Fruit fly (Drosophila melanogaster) whole organism: ENCODE measurements around the gene CycD.

ENCODE experiments used
- CG8478 ChIP-seq: fragments of >200 bp; optimal IDR thresholded peaks from 2 replicates; lab custom pipeline; 2018; ENCODE audit warnings: inconsistent platforms
- Dll ChIP-seq: fragments of >200 bp; optimal IDR thresholded peaks from 2 replicates; lab custom pipeline; 2017
- EcR ChIP-seq, 2 experiments: fragments of >200 bp; optimal IDR thresholded peaks; 2 replicates each; lab custom pipeline; 2017; ENCODE audit warnings: missing biosample characterization in 2 of 2, missing genetic modification characterization in 2 of 2, missing genetic modification reagents in 2 of 2
- pan ChIP-seq: fragments of >200 bp; optimal IDR thresholded peaks from 2 replicates; lab custom pipeline; 2017
- psq ChIP-seq: fragments of >200 bp; optimal IDR thresholded peaks from 2 replicates; lab custom pipeline; 2017
- usp ChIP-seq: fragments of >200 bp; optimal IDR thresholded peaks from 2 replicates; lab custom pipeline; 2017; ENCODE audit warnings: missing biosample characterization, missing genetic modification characterization, mixed read lengths

DNA sequence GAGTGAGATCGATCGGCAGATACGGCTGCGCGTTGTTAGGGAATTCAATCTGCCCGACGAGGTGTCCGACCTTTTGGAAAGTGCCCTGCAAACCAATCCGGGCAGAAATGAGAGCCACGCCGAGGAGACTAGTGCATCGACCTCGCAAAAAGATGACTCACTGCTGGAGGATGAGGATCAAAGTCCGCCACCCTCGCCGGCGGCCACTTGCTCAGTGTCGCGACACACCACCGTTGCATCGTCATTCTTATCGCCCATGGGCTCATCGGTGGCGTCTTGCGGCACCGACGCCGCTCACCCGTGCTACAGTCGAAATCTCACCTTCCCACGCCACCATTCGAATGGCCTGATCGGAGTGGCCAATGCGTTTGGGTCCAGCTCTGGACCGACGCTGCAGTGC lies 35.0 kb downstream of the CycD start:
- TF ChIP-seq psq (lab: Kevin White, UChicago) (no peak), EcR (GFP tag; optimal IDR thresholded peaks at IDR 0.05; lab: Kevin White, UChicago) (no peak), CG8478 (lab: Kevin White, UChicago) (no peak), Dll (lab: Kevin White, UChicago) (no peak), usp (GFP tag; lab: Kevin White, UChicago) (no peak), pan (lab: Kevin White, UChicago) (no peak)
